ENCODE assay signal across 3 fruit fly cellular contexts in the genomic region with DNA sequence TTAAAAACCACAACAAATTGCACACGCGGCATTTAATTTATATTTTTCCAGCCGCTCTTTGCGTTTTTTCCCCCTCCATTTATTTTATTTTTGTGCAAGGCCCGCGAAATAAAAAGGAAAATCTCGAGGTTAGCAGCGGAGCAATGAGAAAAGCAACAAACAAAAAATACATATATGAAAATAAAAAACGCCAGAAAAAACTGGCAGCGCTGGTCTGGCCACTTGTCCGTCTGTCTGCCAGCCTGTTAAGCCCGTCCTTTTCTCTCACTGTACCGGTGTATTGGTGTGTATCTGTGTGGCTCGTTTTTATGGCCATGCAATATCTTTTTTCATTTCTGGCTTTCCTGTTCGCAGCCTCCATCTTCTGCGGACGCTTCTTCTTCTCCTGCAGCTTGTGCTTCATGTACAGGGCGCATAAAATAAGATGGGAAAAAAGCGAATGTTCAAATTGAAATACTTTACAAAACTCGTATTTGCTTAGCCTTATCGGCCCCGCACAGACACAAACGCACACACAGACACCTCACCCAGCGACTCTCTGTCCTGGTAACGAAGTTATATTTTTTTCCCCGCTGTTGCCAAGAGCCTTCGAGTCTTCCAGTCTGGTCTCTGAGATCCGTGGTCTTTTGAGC.
TF ChIP-seq lines count a peak whose summit lies in the region.

No protein-coding gene starts in this region.

TF ChIP-seq in whole organism, embryonic, 481 proteins besides CTCF, POLR2A, EP300 and RAD21 (continued from another document):
- no peak for TF ChIP-seq kni (GFP tag; optimal IDR thresholded peaks at IDR 0.05; lab: Kevin White, UChicago)
- peak; percentile 76 for TF ChIP-seq zf30C (GFP tag; optimal IDR thresholded peaks at IDR 0.05; lab: Kevin White, UChicago)
- 0 out of 4 replicates have a peak, but pooled peaks have one; percentile 19 for TF ChIP-seq Gug (GFP tag; IDR thresholded peaks at IDR 0.05; lab: Robert Waterston, UW)
- TF ChIP-seq H2.0 (GFP tag; IDR thresholded peaks at IDR 0.05; lab: Robert Waterston, UW) = peak; percentile 7; the same call in 1 of the 2 replicates
- no peak for TF ChIP-seq CG15696 (tag; optimal IDR thresholded peaks at IDR 0.05; lab: Kevin White, UChicago)
- TF ChIP-seq CG34422 (GFP tag; IDR thresholded peaks at IDR 0.05; lab: Robert Waterston, UW) = 0 out of 3 replicates have a peak, but pooled peaks have one; percentile 23
- TF ChIP-seq nom (GFP tag; optimal IDR thresholded peaks at IDR 0.05; lab: Kevin White, UChicago) = peak; percentile 93
- no peak for TF ChIP-seq lov (optimal IDR thresholded peaks at IDR 0.05; lab: Kevin White, UChicago)
- TF ChIP-seq lov (GFP tag; IDR thresholded peaks at IDR 0.05; lab: Robert Waterston, UW) = no peak
- no peak for TF ChIP-seq lola (GFP tag; optimal IDR thresholded peaks at IDR 0.05; lab: Kevin White, UChicago)
- TF ChIP-seq kay (GFP tag; optimal IDR thresholded peaks at IDR 0.05; lab: Kevin White, UChicago) = no peak
- TF ChIP-seq CG2199 (GFP tag; IDR thresholded peaks at IDR 0.05; lab: Robert Waterston, UW) = 0 out of 3 replicates have a peak, but pooled peaks have one; percentile 10
- peak; percentile 7 for TF ChIP-seq sens (GFP tag; lab: Kevin White, UChicago)
- TF ChIP-seq her (GFP tag; optimal IDR thresholded peaks at IDR 0.05; lab: Kevin White, UChicago) = no peak
TF ChIP-seq in whole organism, embryonic: peak in this region for 17.

TF ChIP-seq in whole organism, prepupa, 60 proteins besides CTCF, POLR2A, EP300 and RAD21 (continued from another document):
- TF ChIP-seq Hr4 (GFP tag; optimal IDR thresholded peaks at IDR 0.05; lab: Kevin White, UChicago) (peak; percentile 47), Eip78C (GFP tag; lab: Kevin White, UChicago) (peak; percentile 91), CG31627 (GFP tag; optimal IDR thresholded peaks at IDR 0.05; lab: Kevin White, UChicago) (peak; percentile 11), lz (GFP tag; optimal IDR thresholded peaks at IDR 0.05; lab: Kevin White, UChicago) (peak; percentile 28), salr (GFP tag; optimal IDR thresholded peaks at IDR 0.05; lab: Kevin White, UChicago) (peak; percentile 29 to 44), Sox15 (GFP tag; optimal IDR thresholded peaks at IDR 0.05; lab: Kevin White, UChicago) (no peak), pdm3 (GFP tag; optimal IDR thresholded peaks at IDR 0.05; lab: Kevin White, UChicago) (peak; percentile 55), Eip93F (GFP tag; optimal IDR thresholded peaks at IDR 0.05; lab: Kevin White, UChicago) (no peak), CG16779 (tag; optimal IDR thresholded peaks at IDR 0.05; lab: Kevin White, UChicago) (peak; percentile 78), ss (GFP tag; optimal IDR thresholded peaks at IDR 0.05; lab: Kevin White, UChicago) (peak; percentile 88 to 90), CG3032 (tag; optimal IDR thresholded peaks at IDR 0.05; lab: Kevin White, UChicago) (peak; percentile 65), spab (GFP tag; optimal IDR thresholded peaks at IDR 0.05; lab: Kevin White, UChicago) (peak; percentile 60), dsx (GFP tag; optimal IDR thresholded peaks at IDR 0.05; lab: Kevin White, UChicago; ENCODE audit: poor library complexity, severe bottlenecking) (peak; percentile 72), topi (GFP tag; optimal IDR thresholded peaks at IDR 0.05; lab: Kevin White, UChicago) (peak; percentile 29), CG11294 (GFP tag; IDR thresholded peaks at IDR 0.05; lab: Robert Waterston, UW) (0 out of 2 replicates have a peak, but pooled peaks have one; percentile 27), Lpt (GFP tag; optimal IDR thresholded peaks at IDR 0.05; lab: Kevin White, UChicago) (peak; percentile 79), Hr38 (GFP tag; optimal IDR thresholded peaks at IDR 0.05; lab: Kevin White, UChicago) (no peak), Sox102F (GFP tag; optimal IDR thresholded peaks at IDR 0.05; lab: Kevin White, UChicago) (peak; percentile 59), Smox (GFP tag; optimal IDR thresholded peaks at IDR 0.05; lab: Kevin White, UChicago) (peak; percentile 27), dac (GFP tag; optimal IDR thresholded peaks at IDR 0.05; lab: Kevin White, UChicago) (peak; percentile 50), CG8119 (GFP tag; IDR thresholded peaks at IDR 0.05; lab: Robert Waterston, UW) (peak; percentile 82), Blimp-1 (GFP tag; optimal IDR thresholded peaks at IDR 0.05; lab: Kevin White, UChicago) (peak; percentile 56), cyc (GFP tag; optimal IDR thresholded peaks at IDR 0.05; lab: Kevin White, UChicago) (peak; percentile 11), CG8319 (GFP tag; optimal IDR thresholded peaks at IDR 0.05; lab: Kevin White, UChicago) (peak; percentile 28), CG3919 (GFP tag; optimal IDR thresholded peaks at IDR 0.05; lab: Kevin White, UChicago) (peak; percentile 62), fd59A (GFP tag; optimal IDR thresholded peaks at IDR 0.05; lab: Kevin White, UChicago) (peak; percentile 37), Ets21C (GFP tag; optimal IDR thresholded peaks at IDR 0.05; lab: Kevin White, UChicago) (no peak), CG8632 (GFP tag; optimal IDR thresholded peaks at IDR 0.05; lab: Kevin White, UChicago) (peak; percentile 24), CG6792 (GFP tag; optimal IDR thresholded peaks at IDR 0.05; lab: Kevin White, UChicago) (peak; percentile 26), esn (GFP tag; optimal IDR thresholded peaks at IDR 0.05; lab: Kevin White, UChicago) (peak; percentile 18), CG1621 (tag; optimal IDR thresholded peaks at IDR 0.05; lab: Kevin White, UChicago) (peak; percentile 70), CG11902 (GFP tag; optimal IDR thresholded peaks at IDR 0.05; lab: Kevin White, UChicago) (no peak), Eip75B (GFP tag; optimal IDR thresholded peaks at IDR 0.05; lab: Kevin White, UChicago) (peak; percentile 50), fd85E (GFP tag; optimal IDR thresholded peaks at IDR 0.05; lab: Kevin White, UChicago) (no peak), acj6 (GFP tag; optimal IDR thresholded peaks at IDR 0.05; lab: Kevin White, UChicago) (peak; percentile 17), CG9139 (GFP tag; optimal IDR thresholded peaks at IDR 0.05; lab: Kevin White, UChicago) (peak; percentile 84), Ets96B (tag; optimal IDR thresholded peaks at IDR 0.05; lab: Kevin White, UChicago) (peak; percentile 55), CG15336 (GFP tag; IDR thresholded peaks at IDR 0.05; lab: Robert Waterston, UW) (peak; percentile 79), CG32006 (GFP tag; optimal IDR thresholded peaks at IDR 0.05; lab: Kevin White, UChicago) (peak; percentile 62)

TF ChIP-seq in whole organism, wandering third instar larva, 38 proteins besides CTCF, POLR2A, EP300 and RAD21 (continued from another document):
- TF ChIP-seq tai (GFP tag; optimal IDR thresholded peaks at IDR 0.05; lab: Kevin White, UChicago) = no peak
- no peak for TF ChIP-seq Dif (GFP tag; optimal IDR thresholded peaks at IDR 0.05; lab: Kevin White, UChicago; ENCODE audit: partially characterized antibody)
- TF ChIP-seq rgr (GFP tag; optimal IDR thresholded peaks at IDR 0.05; lab: Kevin White, UChicago) = no peak
- no peak for TF ChIP-seq Vsx2 (GFP tag; optimal IDR thresholded peaks at IDR 0.05; lab: Kevin White, UChicago; ENCODE audit: partially characterized antibody)
- TF ChIP-seq OdsH (GFP tag; optimal IDR thresholded peaks at IDR 0.05; lab: Kevin White, UChicago) = peak; percentile 34
- TF ChIP-seq Abd-B (GFP tag; optimal IDR thresholded peaks at IDR 0.05; lab: Kevin White, UChicago) = no peak
- TF ChIP-seq dsf (GFP tag; optimal IDR thresholded peaks at IDR 0.05; lab: Kevin White, UChicago; ENCODE audit: borderline replicate concordance) = no peak
- no peak for TF ChIP-seq sv (GFP tag; optimal IDR thresholded peaks at IDR 0.05; lab: Kevin White, UChicago)
- no peak for TF ChIP-seq usp (GFP tag; optimal IDR thresholded peaks at IDR 0.05; lab: Kevin White, UChicago)
- TF ChIP-seq dmrt93B (GFP tag; optimal IDR thresholded peaks at IDR 0.05; lab: Kevin White, UChicago) = no peak
- no peak for TF ChIP-seq Dfd (GFP tag; optimal IDR thresholded peaks at IDR 0.05; lab: Kevin White, UChicago)
- TF ChIP-seq Mio (GFP tag; optimal IDR thresholded peaks at IDR 0.05; lab: Kevin White, UChicago) = no peak
- peak; percentile 32 for TF ChIP-seq h (GFP tag; optimal IDR thresholded peaks at IDR 0.05; lab: Kevin White, UChicago)
- TF ChIP-seq CG32264 (GFP tag; optimal IDR thresholded peaks at IDR 0.05; lab: Kevin White, UChicago) = peak; percentile 16
TF ChIP-seq in whole organism, wandering third instar larva: peak in this region for 15.
